Fruit fly (Drosophila melanogaster) whole organism, adult: ENCODE data around the gene sima.

Experiments
- CG11617 ChIP-seq: fragments of 200-800 bp; sonication (Bioruptor generic); optimal IDR thresholded peaks from 2 replicates; lab custom pipeline; 2017; ENCODE audit warnings: mild to moderate bottlenecking, missing biosample characterization, missing genetic modification reagents, missing genetic modification characterization
- CG12768 ChIP-seq: fragments of 200-800 bp; sonication (Bioruptor generic); optimal IDR thresholded peaks from 2 replicates; lab custom pipeline; 2017; ENCODE audit warnings: missing biosample characterization, missing genetic modification characterization, mild to moderate bottlenecking, moderate library complexity, missing genetic modification reagents
- CG14711 ChIP-seq: fragments of 200-800 bp; sonication (Bioruptor generic); optimal IDR thresholded peaks from 2 replicates; lab custom pipeline; 2018; ENCODE audit warnings: missing biosample characterization, mild to moderate bottlenecking, missing genetic modification characterization, moderate library complexity
- CG1620 ChIP-seq: fragments of 200-800 bp; sonication (Bioruptor generic); optimal IDR thresholded peaks from 2 replicates; lab custom pipeline; 2016; ENCODE audit warnings: missing biosample characterization, missing genetic modification characterization
- CG33017 ChIP-seq: fragments of 200-800 bp; sonication (Bioruptor generic); optimal IDR thresholded peaks from 2 replicates; lab custom pipeline; 2018; ENCODE audit warnings: missing biosample characterization, mild to moderate bottlenecking, missing genetic modification characterization, moderate library complexity
- CG5204 ChIP-seq: fragments of 200-800 bp; sonication (Bioruptor generic); optimal IDR thresholded peaks from 2 replicates; lab custom pipeline; 2016; ENCODE audit warnings: missing biosample characterization, missing genetic modification characterization
- CG7045 ChIP-seq: fragments of 200-800 bp; sonication (Bioruptor generic); optimal IDR thresholded peaks from 2 replicates; lab custom pipeline; 2017; ENCODE audit warnings: missing biosample characterization, mild to moderate bottlenecking, missing genetic modification characterization
- CG7101 ChIP-seq: fragments of 200-800 bp; sonication (Bioruptor generic); optimal IDR thresholded peaks from 2 replicates; lab custom pipeline; 2018; ENCODE audit warnings: missing biosample characterization, mild to moderate bottlenecking, missing genetic modification characterization, moderate library complexity
- Clk ChIP-seq: fragments of 200-800 bp; sonication (Bioruptor generic); optimal IDR thresholded peaks from 2 replicates; lab custom pipeline; 2017; ENCODE audit warnings: missing biosample characterization, missing genetic modification characterization
- Crg-1 ChIP-seq: fragments of 200-800 bp; sonication (Bioruptor generic); optimal IDR thresholded peaks from 2 replicates; lab custom pipeline; 2016; ENCODE audit warnings: missing biosample characterization, missing genetic modification characterization
- Hr96 ChIP-seq: fragments of 200-800 bp; sonication (Bioruptor generic); optimal IDR thresholded peaks from 2 replicates; lab custom pipeline; 2016; ENCODE audit warnings: missing biosample characterization, missing genetic modification characterization
- Mnt ChIP-seq: fragments of 200-800 bp; sonication (Bioruptor generic); optimal IDR thresholded peaks from 2 replicates; lab custom pipeline; 2016; ENCODE audit warnings: missing biosample characterization, mild to moderate bottlenecking, missing genetic modification characterization
- bab1 ChIP-seq: fragments of 200-800 bp; sonication (Bioruptor generic); optimal IDR thresholded peaks from 3 replicates; lab custom pipeline; 2019; ENCODE audit warnings: missing biosample characterization, mild to moderate bottlenecking, missing genetic modification characterization, moderate library complexity
- cic ChIP-seq: fragments of 200-800 bp; sonication (Bioruptor generic); optimal IDR thresholded peaks from 2 replicates; lab custom pipeline; 2017; ENCODE audit warnings: missing biosample characterization, mild to moderate bottlenecking, missing genetic modification characterization, moderate library complexity
- cnc ChIP-seq, 2 experiments: fragments of >200 bp; optimal IDR thresholded peaks; 2 replicates each; lab custom pipeline; 2017
- kay ChIP-seq: fragments of 200-800 bp; sonication (Bioruptor generic); peaks from one replicate; lab custom pipeline; 2016; ENCODE audit warnings: missing biosample characterization, missing genetic modification characterization, borderline replicate concordance
- ovo ChIP-seq: fragments of 200-800 bp; sonication (Bioruptor generic); optimal IDR thresholded peaks from 2 replicates; lab custom pipeline; 2016; ENCODE audit warnings: missing biosample characterization, missing genetic modification characterization
- pad ChIP-seq: fragments of 200-800 bp; sonication (Bioruptor generic); optimal IDR thresholded peaks from 3 replicates; lab custom pipeline; 2017; ENCODE audit warnings: missing biosample characterization, missing genetic modification characterization, mild to moderate bottlenecking, moderate library complexity, missing genetic modification reagents
- tj ChIP-seq: fragments of 200-800 bp; sonication (Bioruptor generic); optimal IDR thresholded peaks from 3 replicates; lab custom pipeline; 2017; ENCODE audit warnings: missing biosample characterization, mild to moderate bottlenecking, missing genetic modification characterization, moderate library complexity
- toe ChIP-seq: fragments of 200-800 bp; sonication (Bioruptor generic); optimal IDR thresholded peaks from 2 replicates; lab custom pipeline; 2016; ENCODE audit warnings: missing biosample characterization, missing genetic modification characterization

Gene sima

dm6 chr3R:30030061-30030460 lies 28.1 kb upstream of the sima start:
- TF ChIP-seq CG1620 (GFP tag; lab: Kevin White, UChicago) (no peak), CG11617 (no peak), cnc (optimal IDR thresholded peaks at IDR 0.05; lab: Kevin White, UChicago) (no peak), Mnt (no peak), Crg-1 (no peak), CG33017 (no peak), pad (GFP tag; lab: Kevin White, UChicago) (no peak), Clk (no peak), Hr96 (no peak), toe (GFP tag; lab: Kevin White, UChicago) (no peak), tj (GFP tag; lab: Kevin White, UChicago) (no peak), kay (no peak), CG12768 (GFP tag; lab: Kevin White, UChicago) (no peak), bab1 (GFP tag; lab: Kevin White, UChicago) (no peak), CG5204 (GFP tag; lab: Kevin White, UChicago) (no peak), CG14711 (tag; lab: Kevin White, UChicago) (no peak)

- TF ChIP-seq CG5204 (GFP tag; lab: Kevin White, UChicago) (no peak), cnc (optimal IDR thresholded peaks at IDR 0.05; lab: Kevin White, UChicago) (no peak), CG11617 (no peak), Clk (no peak), CG14711 (tag; lab: Kevin White, UChicago) (no peak), cic (no peak), Mnt (no peak), CG33017 (no peak), CG12768 (GFP tag; lab: Kevin White, UChicago) (no peak), kay (no peak), Hr96 (no peak), tj (GFP tag; lab: Kevin White, UChicago) (no peak), bab1 (GFP tag; lab: Kevin White, UChicago) (no peak), CG7101 (tag; lab: Kevin White, UChicago) (no peak)
These were observed 25.8 kb upstream of the sima start for dm6 chr3R:30032281-30032680.

- TF ChIP-seq CG11617: no peak
- no peak for TF ChIP-seq Mnt
- no peak for TF ChIP-seq CG33017
- TF ChIP-seq bab1 (GFP tag; lab: Kevin White, UChicago): no peak
- TF ChIP-seq Clk: no peak
- TF ChIP-seq CG12768 (GFP tag; lab: Kevin White, UChicago): no peak
- no peak for TF ChIP-seq cic
- no peak for TF ChIP-seq cnc (optimal IDR thresholded peaks at IDR 0.05; lab: Kevin White, UChicago)
- TF ChIP-seq CG1620 (GFP tag; lab: Kevin White, UChicago): no peak
- no peak for TF ChIP-seq toe (GFP tag; lab: Kevin White, UChicago)
- TF ChIP-seq Hr96: no peak
- TF ChIP-seq CG14711 (tag; lab: Kevin White, UChicago): no peak
- TF ChIP-seq kay: no peak
- TF ChIP-seq pad (GFP tag; lab: Kevin White, UChicago): no peak
- no peak for TF ChIP-seq CG5204 (GFP tag; lab: Kevin White, UChicago)
These were observed 21.5 kb upstream of the sima start, which contains the start of gene ZIPIC for dm6 chr3R:30036609-30037008. ZIPIC (minus strand) TSS chr3R:30036870.

- TF ChIP-seq Crg-1 (no peak), pad (GFP tag; lab: Kevin White, UChicago) (no peak), CG14711 (tag; lab: Kevin White, UChicago) (no peak), kay (no peak)
These were observed 20.5 kb upstream of the sima start, which contains the start of gene ocn for dm6 chr3R:30037630-30038029. ocn (minus strand) TSS chr3R:30037730.

dm6 chr3R:30038628-30039027 lies 19.5 kb upstream of the sima start, which contains the start of gene janB:
janB (minus strand) TSS chr3R:30038728.
- TF ChIP-seq Clk (no peak), toe (GFP tag; lab: Kevin White, UChicago) (no peak), pad (GFP tag; lab: Kevin White, UChicago) (no peak), CG33017 (no peak), CG14711 (tag; lab: Kevin White, UChicago) (no peak), bab1 (GFP tag; lab: Kevin White, UChicago) (no peak), CG5204 (GFP tag; lab: Kevin White, UChicago) (no peak), cnc (optimal IDR thresholded peaks at IDR 0.05; lab: Kevin White, UChicago) (no peak), CG1620 (GFP tag; lab: Kevin White, UChicago) (no peak), cic (no peak), CG12768 (GFP tag; lab: Kevin White, UChicago) (no peak), CG7045 (no peak), kay (no peak)

dm6 chr3R:30039494-30039893 lies 18.6 kb upstream of the sima start, which contains the start of the genes janA, Sry-alpha and Sry-beta:
janA (minus strand) TSS chr3R:30039533.
Sry-alpha (plus strand) TSS chr3R:30039719.
Sry-beta (plus strand) TSS chr3R:30039719.
- TF ChIP-seq CG12768 (GFP tag; lab: Kevin White, UChicago): no peak
- no peak for TF ChIP-seq toe (GFP tag; lab: Kevin White, UChicago)
- peak; percentile 45 for TF ChIP-seq CG1620 (GFP tag; lab: Kevin White, UChicago)
- peak; percentile 45 for TF ChIP-seq Crg-1
- TF ChIP-seq bab1 (GFP tag; lab: Kevin White, UChicago): peak; percentile 65
- TF ChIP-seq kay: no peak
- TF ChIP-seq Mnt: peak; percentile 33
- no peak for TF ChIP-seq ovo (GFP tag; lab: Kevin White, UChicago)
- TF ChIP-seq cic: no peak
- no peak for TF ChIP-seq CG5204 (GFP tag; lab: Kevin White, UChicago)
- no peak for TF ChIP-seq cnc (optimal IDR thresholded peaks at IDR 0.05; lab: Kevin White, UChicago)
- TF ChIP-seq CG7045: no peak
- TF ChIP-seq CG7101 (tag; lab: Kevin White, UChicago): peak; percentile 0
- peak; percentile 20 for TF ChIP-seq CG11617
- TF ChIP-seq Hr96: no peak
- TF ChIP-seq CG14711 (tag; lab: Kevin White, UChicago): peak; percentile 19
- no peak for TF ChIP-seq Clk
- no peak for TF ChIP-seq CG33017
- no peak for TF ChIP-seq tj (GFP tag; lab: Kevin White, UChicago)
- no peak for TF ChIP-seq pad (GFP tag; lab: Kevin White, UChicago)
